Worm (Caenorhabditis elegans) whole organism, L1 larva: ENCODE results near the gene egl-15.

Experiments
- C16A3.4 ChIP-seq: fragments of 150-350 bp; optimal IDR thresholded peaks from 2 replicates; lab custom pipeline; 2014; ENCODE audit warnings: missing biosample characterization, missing genetic modification characterization
- C34B4.2 ChIP-seq: sonication (generic microtip); optimal IDR thresholded peaks from 2 replicates; lab custom pipeline; 2017; ENCODE audit warnings: mild to moderate bottlenecking, missing genetic modification characterization, missing compliant biosample characterization
- F16B12.6 ChIP-seq: fragments of 150-350 bp; optimal IDR thresholded peaks from 2 replicates; lab custom pipeline; 2014; ENCODE audit warnings: missing biosample characterization, missing genetic modification characterization
- aha-1 ChIP-seq: fragments of 150-350 bp; optimal IDR thresholded peaks from 2 replicates; lab custom pipeline; 2014; ENCODE audit warnings: missing biosample characterization, missing genetic modification characterization
- alr-1 ChIP-seq: fragments of 200-800 bp; sonication (Bioruptor generic); optimal IDR thresholded peaks from 2 replicates; lab custom pipeline; 2018; ENCODE audit warnings: borderline replicate concordance, mild to moderate bottlenecking, missing genetic modification characterization, missing compliant biosample characterization
- aly-2 ChIP-seq: fragments of 150-350 bp; optimal IDR thresholded peaks from 2 replicates; lab custom pipeline; 2014; ENCODE audit warnings: missing biosample characterization, missing genetic modification characterization
- ceh-63 ChIP-seq: fragments of 200-800 bp; sonication (Bioruptor generic); optimal IDR thresholded peaks from 2 replicates; lab custom pipeline; 2018; ENCODE audit warnings: mild to moderate bottlenecking, missing genetic modification characterization, missing compliant biosample characterization
- ceh-8 ChIP-seq: fragments of 200-800 bp; sonication (Bioruptor generic); optimal IDR thresholded peaks from 2 replicates; lab custom pipeline; 2018; ENCODE audit warnings: mild to moderate bottlenecking, missing genetic modification characterization, moderate library complexity, missing compliant biosample characterization
- ceh-90 ChIP-seq: sonication (generic microtip); optimal IDR thresholded peaks from 2 replicates; lab custom pipeline; 2016; ENCODE audit warnings: missing genetic modification characterization, missing compliant biosample characterization
- efl-1 ChIP-seq, 4 experiments: fragments of 150-350 bp; optimal IDR thresholded peaks in 3 of 4; peaks in 1 of 4; 1 replicate in 1 of 4; 2 replicates in 3 of 4; lab custom pipeline; 2014; ENCODE audit warnings: missing biosample characterization in 2 of 4, missing genetic modification characterization in 2 of 4, missing genetic modification reagents in 2 of 4
- efl-3 ChIP-seq: fragments of 200-800 bp; sonication (Bioruptor generic); optimal IDR thresholded peaks from 2 replicates; lab custom pipeline; 2018; ENCODE audit warnings: mild to moderate bottlenecking, missing genetic modification characterization, missing compliant biosample characterization
- egl-13 ChIP-seq: sonication (generic microtip); optimal IDR thresholded peaks from 2 replicates; lab custom pipeline; 2016; ENCODE audit warnings: missing genotype, missing genetic modification reagents, missing genetic modification characterization, missing compliant biosample characterization
- egl-27 ChIP-seq, 2 experiments: fragments of 150-350 bp in 1 of 2; sonication (generic microtip); optimal IDR thresholded peaks; 3 replicates each; lab custom pipeline; 2017 to 2018; ENCODE audit warnings: missing biosample characterization in 2 of 2, missing genetic modification characterization in 2 of 2, missing genetic modification reagents in 2 of 2
- elt-2 ChIP-seq: sonication (generic microtip); optimal IDR thresholded peaks from 2 replicates; lab custom pipeline; 2016; ENCODE audit warnings: missing genetic modification characterization, mild to moderate bottlenecking, inconsistent platforms, missing compliant biosample characterization, missing genetic modification reagents
- fkh-10 ChIP-seq: sonication (generic microtip); optimal IDR thresholded peaks from 2 replicates; lab custom pipeline; 2017; ENCODE audit warnings: missing biosample characterization, missing genetic modification reagents, missing genetic modification characterization
- irx-1 ChIP-seq: sonication (generic microtip); optimal IDR thresholded peaks from 2 replicates; lab custom pipeline; 2016; ENCODE audit warnings: missing genetic modification characterization, missing compliant biosample characterization
- isw-1 ChIP-seq: fragments of 200-800 bp; sonication (Bioruptor generic); IDR thresholded peaks from 2 replicates; pipeline ENCODE4 v1.3.6; 2022; ENCODE audit warnings: missing genetic modification characterization, missing compliant biosample characterization
- jun-1 ChIP-seq: fragments of 150-350 bp; optimal IDR thresholded peaks from 2 replicates; lab custom pipeline; 2014; ENCODE audit warnings: missing biosample characterization, missing genetic modification reagents, missing genetic modification characterization
- lir-3 ChIP-seq: sonication (generic microtip); optimal IDR thresholded peaks from 2 replicates; lab custom pipeline; 2016; ENCODE audit warnings: mild to moderate bottlenecking, missing genetic modification characterization, moderate library complexity, missing compliant biosample characterization; ENCODE audit not compliant: poor library complexity
- lsy-2 ChIP-seq, 2 experiments: fragments of 150-350 bp; optimal IDR thresholded peaks; 2 replicates each; lab custom pipeline; 2014; ENCODE audit warnings: missing biosample characterization in 2 of 2, missing genetic modification characterization in 2 of 2
- mef-2 ChIP-seq: fragments of 150-350 bp; optimal IDR thresholded peaks from 2 replicates; lab custom pipeline; 2014; ENCODE audit warnings: missing biosample characterization, missing genetic modification characterization
- mep-1 ChIP-seq: fragments of 150-350 bp; optimal IDR thresholded peaks from 2 replicates; lab custom pipeline; 2014; ENCODE audit warnings: missing biosample characterization, missing genetic modification characterization
- nhr-11 ChIP-seq: fragments of 150-350 bp; optimal IDR thresholded peaks from 2 replicates; lab custom pipeline; 2014; ENCODE audit warnings: missing biosample characterization, missing genetic modification characterization
- nhr-12 ChIP-seq: sonication (generic microtip); optimal IDR thresholded peaks from 2 replicates; lab custom pipeline; 2017; ENCODE audit warnings: missing biosample characterization, missing genetic modification characterization
- nhr-19 ChIP-seq: fragments of 200-800 bp; sonication (Bioruptor generic); conservative IDR thresholded peaks from 2 replicates; pipeline ENCODE4 v1.3.6; 2022; ENCODE audit warnings: missing genetic modification characterization, missing compliant biosample characterization
- nhr-28 ChIP-seq: fragments of 150-350 bp; optimal IDR thresholded peaks from 2 replicates; lab custom pipeline; 2014; ENCODE audit warnings: missing biosample characterization, missing genetic modification characterization
- nhr-77 ChIP-seq: fragments of 150-350 bp; optimal IDR thresholded peaks from 2 replicates; lab custom pipeline; 2014; ENCODE audit warnings: missing biosample characterization, missing genetic modification characterization
- nhr-84 ChIP-seq: sonication (generic microtip); optimal IDR thresholded peaks from 2 replicates; lab custom pipeline; 2017; ENCODE audit warnings: missing biosample characterization, missing genetic modification characterization
- nhr-85 ChIP-seq: sonication (generic microtip); peaks from one replicate; lab custom pipeline; 2016; ENCODE audit warnings: missing genetic modification characterization, inconsistent platforms, missing compliant biosample characterization
- pag-3 ChIP-seq: sonication (generic microtip); optimal IDR thresholded peaks from 2 replicates; lab custom pipeline; 2017; ENCODE audit warnings: missing genetic modification characterization, mild to moderate bottlenecking, missing compliant biosample characterization, antibody characterized with exemption, borderline replicate concordance; ENCODE audit not compliant: insufficient read depth
- pqm-1 ChIP-seq: sonication (generic microtip); optimal IDR thresholded peaks from 3 replicates; lab custom pipeline; 2017; ENCODE audit warnings: missing biosample characterization, missing genetic modification characterization
- snu-23 ChIP-seq: sonication (generic microtip); optimal IDR thresholded peaks from 2 replicates; lab custom pipeline; 2016; ENCODE audit warnings: missing genetic modification characterization, missing compliant biosample characterization
- sptf-1 ChIP-seq: fragments of 150-350 bp; optimal IDR thresholded peaks from 2 replicates; lab custom pipeline; 2014; ENCODE audit warnings: missing biosample characterization, missing genetic modification characterization
- sup-37 ChIP-seq: fragments of 200-800 bp; sonication (Bioruptor generic); optimal IDR thresholded peaks from 2 replicates; lab custom pipeline; 2018; ENCODE audit warnings: mild to moderate bottlenecking, missing genetic modification characterization, missing compliant biosample characterization
- tlp-1 ChIP-seq: fragments of 150-350 bp; optimal IDR thresholded peaks from 2 replicates; lab custom pipeline; 2014; ENCODE audit warnings: missing biosample characterization, missing genetic modification characterization
- ztf-11 ChIP-seq, 2 experiments: sonication (generic microtip); optimal IDR thresholded peaks; 2 replicates each; lab custom pipeline; 2016 to 2017; ENCODE audit warnings: missing genetic modification characterization in 2 of 2, missing biosample characterization in 1 of 2, missing compliant biosample characterization in 1 of 2

Gene egl-15

DNA sequence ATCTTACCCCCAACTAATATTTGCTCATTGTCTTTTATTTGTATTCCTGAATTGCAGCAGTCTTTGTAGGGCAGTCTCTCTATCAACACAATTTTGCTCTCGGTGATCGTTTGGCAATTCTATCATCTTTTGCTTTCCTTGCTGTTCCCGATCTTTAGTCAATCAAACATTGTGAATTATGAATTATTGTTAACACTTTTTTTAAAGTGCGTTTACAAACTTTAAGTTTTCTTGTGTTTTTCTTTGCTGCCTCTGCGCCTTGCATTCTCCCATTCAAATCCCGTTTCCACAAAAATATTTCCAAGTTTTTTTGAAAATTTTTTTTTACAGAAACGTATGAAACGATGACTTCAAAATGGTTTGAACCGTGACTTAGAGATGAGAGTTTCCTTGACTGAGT, 34.1 kb upstream of the egl-15 start, which contains the start of gene ver-4:
Gene ver-4, plus strand, starts transcription at position 301 of the 400 bp plus-strand sequence.
- TF ChIP-seq alr-1, result no peak
- TF ChIP-seq irx-1 (tag; lab: Kevin White, UChicago), result no peak
- no peak for TF ChIP-seq F16B12.6 (tag; lab: Kevin White, UChicago)
- no peak for TF ChIP-seq nhr-85
- no peak for TF ChIP-seq sptf-1 (tag; lab: Kevin White, UChicago)
- TF ChIP-seq ceh-8 (GFP tag; lab: Kevin White, UChicago), result no peak
- no peak for TF ChIP-seq ceh-63
- no peak for TF ChIP-seq nhr-11
- TF ChIP-seq ztf-11 (tag; optimal IDR thresholded peaks at IDR 0.05; lab: Kevin White, UChicago), result no peak
- TF ChIP-seq fkh-10 (GFP tag; lab: Kevin White, UChicago), result no peak
- TF ChIP-seq sup-37, result no peak
- TF ChIP-seq isw-1 (GFP tag; lab: Robert Waterston, UW), result no peak
- no peak for TF ChIP-seq C16A3.4
- TF ChIP-seq efl-3 (GFP tag; lab: Kevin White, UChicago), result no peak
- TF ChIP-seq nhr-28 (tag; lab: Kevin White, UChicago), result no peak
- TF ChIP-seq pqm-1, result no peak
- TF ChIP-seq egl-27 (tag; optimal IDR thresholded peaks at IDR 0.05; lab: Kevin White, UChicago), result no peak
- TF ChIP-seq nhr-19 (GFP tag; lab: Robert Waterston, UW), result no peak

DNA sequence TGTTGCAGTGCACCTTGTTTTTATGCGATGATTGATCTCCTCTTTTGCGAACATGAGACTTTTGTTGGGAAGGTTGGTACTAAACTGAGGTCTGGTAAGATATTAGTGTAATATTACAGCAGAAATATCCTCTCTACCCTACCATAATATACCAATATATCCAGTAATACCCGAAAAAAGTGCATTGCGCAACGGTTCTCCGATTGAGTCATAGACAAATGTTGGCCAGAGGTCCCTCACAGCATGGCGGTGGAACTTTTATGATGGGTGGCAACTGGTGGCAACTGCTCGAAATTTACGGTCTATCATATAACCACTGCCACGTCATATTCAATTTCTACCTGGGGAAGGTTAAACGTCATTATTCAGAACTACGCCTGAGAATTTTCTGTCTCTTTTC, 26.9 kb upstream of the egl-15 start:
- TF ChIP-seq efl-1 (optimal IDR thresholded peaks at IDR 0.05; lab: Kevin White, UChicago) (no peak), efl-1 (GFP tag; optimal IDR thresholded peaks at IDR 0.05 in 1 of 2; lab: Kevin White, UChicago) (peak in 1 of 2 experiments; percentile 6), snu-23 (GFP tag; lab: Kevin White, UChicago) (no peak)

DNA sequence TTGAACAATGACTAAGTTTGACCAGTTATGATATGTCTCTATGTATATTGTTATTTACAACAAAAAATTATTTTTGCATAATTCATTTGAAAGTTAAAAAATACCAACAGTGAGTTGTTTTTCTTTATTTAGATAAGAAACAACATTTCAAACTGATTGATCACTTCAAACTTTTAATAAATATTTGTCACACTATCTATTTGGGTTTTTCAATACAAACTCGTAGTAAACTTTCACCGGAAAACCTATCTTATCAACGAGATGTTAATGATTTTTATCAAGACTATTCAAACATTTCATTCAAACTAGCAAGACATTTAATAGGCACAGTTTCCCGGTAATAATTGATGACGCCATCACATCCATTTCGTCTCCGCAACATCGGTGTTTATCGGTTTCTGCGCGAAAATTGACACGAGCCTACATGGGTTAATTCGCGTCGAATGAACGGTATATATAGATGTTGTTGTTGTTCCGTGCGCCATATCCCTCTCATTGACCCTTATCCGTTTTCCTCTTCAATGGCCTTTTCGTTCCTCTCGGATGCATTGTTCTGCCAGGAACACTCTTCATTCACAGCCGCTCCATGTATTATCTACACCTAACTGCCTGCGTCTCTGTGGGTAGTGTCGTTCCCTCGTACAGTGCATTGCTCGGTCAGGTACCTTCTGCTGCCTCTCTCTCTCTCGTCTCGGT, 25.9 kb upstream of the egl-15 start:
- TF ChIP-seq mep-1 (tag; lab: Kevin White, UChicago) (peak; percentile 32), elt-2 (tag; lab: Kevin White, UChicago) (peak; percentile 57), tlp-1 (tag; lab: Kevin White, UChicago) (peak; percentile 17), egl-13 (tag; lab: Kevin White, UChicago) (no peak), fkh-10 (GFP tag; lab: Kevin White, UChicago) (no peak)
- TF ChIP-seq, all 84 proteins: peak for 3

DNA sequence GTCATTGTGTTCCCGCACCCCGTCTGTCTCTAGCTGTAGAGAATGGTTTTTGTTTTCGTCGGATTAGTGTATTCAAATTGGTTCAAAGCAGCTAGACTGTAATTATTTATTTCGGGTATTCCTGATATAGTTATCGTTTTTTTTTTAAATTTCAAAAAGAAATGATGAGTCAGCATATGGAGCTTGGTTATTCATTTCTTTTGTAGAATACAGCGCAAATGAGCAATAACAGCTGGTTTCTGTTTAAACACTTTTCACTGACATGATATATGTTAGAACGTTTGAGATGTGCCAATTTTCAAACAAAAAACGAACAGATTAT, 25.4 kb upstream of the egl-15 start:
- TF ChIP-seq jun-1 (tag; lab: Kevin White, UChicago) (no peak), C34B4.2 (tag; lab: Kevin White, UChicago) (no peak), nhr-12 (no peak), nhr-84 (tag; lab: Kevin White, UChicago) (no peak), nhr-77 (tag; lab: Kevin White, UChicago) (no peak), lsy-2 (tag; optimal IDR thresholded peaks at IDR 0.05; lab: Kevin White, UChicago) (no peak), mep-1 (tag; lab: Kevin White, UChicago) (no peak), ceh-90 (tag; lab: Kevin White, UChicago) (no peak), pag-3 (no peak), lir-3 (tag; lab: Kevin White, UChicago) (no peak), egl-13 (tag; lab: Kevin White, UChicago) (no peak), fkh-10 (GFP tag; lab: Kevin White, UChicago) (no peak), mef-2 (no peak), aly-2 (tag; lab: Kevin White, UChicago) (no peak), aha-1 (no peak), F16B12.6 (tag; lab: Kevin White, UChicago) (no peak)
